Worm (Caenorhabditis elegans): ENCODE measurements around the gene F44E7.3.

- TF ChIP-seq D1046.2 (GFP tag; IDR thresholded peaks at IDR 0.05) (no peak), F49E8.2 (tag; optimal IDR thresholded peaks at IDR 0.05; ENCODE audit: borderline replicate concordance) (no peak), lin-38 (GFP tag; IDR thresholded peaks at IDR 0.05) (no peak), T26A8.4 (GFP tag; IDR thresholded peaks at IDR 0.05) (no peak), ceh-82 (tag; optimal IDR thresholded peaks at IDR 0.05) (no peak), snpc-4 (tag; optimal IDR thresholded peaks at IDR 0.05) (no peak), mdl-1 (tag; optimal IDR thresholded peaks at IDR 0.05) (no peak), dpl-1 (GFP tag; optimal IDR thresholded peaks at IDR 0.05) (no peak), ceh-62 (tag; optimal IDR thresholded peaks at IDR 0.05) (no peak), hlh-30 (tag; optimal IDR thresholded peaks at IDR 0.05; ENCODE audit: insufficient read depth) (no peak), ZK337.2 (GFP tag; IDR thresholded peaks at IDR 0.05) (no peak), fos-1 (tag; optimal IDR thresholded peaks at IDR 0.05) (no peak), vab-7 (GFP tag; IDR thresholded peaks at IDR 0.05) (no peak), fkh-10 (GFP tag; optimal IDR thresholded peaks at IDR 0.05) (no peak)
Observed at ce11 chrV:5774137-5774536, 2.4 kb downstream of the F44E7.3 start.

All from whole organism, L4 larva.